Fruit fly (Drosophila melanogaster): ENCODE measurements around the gene CG14696.

The CG14696 gene

DNA sequence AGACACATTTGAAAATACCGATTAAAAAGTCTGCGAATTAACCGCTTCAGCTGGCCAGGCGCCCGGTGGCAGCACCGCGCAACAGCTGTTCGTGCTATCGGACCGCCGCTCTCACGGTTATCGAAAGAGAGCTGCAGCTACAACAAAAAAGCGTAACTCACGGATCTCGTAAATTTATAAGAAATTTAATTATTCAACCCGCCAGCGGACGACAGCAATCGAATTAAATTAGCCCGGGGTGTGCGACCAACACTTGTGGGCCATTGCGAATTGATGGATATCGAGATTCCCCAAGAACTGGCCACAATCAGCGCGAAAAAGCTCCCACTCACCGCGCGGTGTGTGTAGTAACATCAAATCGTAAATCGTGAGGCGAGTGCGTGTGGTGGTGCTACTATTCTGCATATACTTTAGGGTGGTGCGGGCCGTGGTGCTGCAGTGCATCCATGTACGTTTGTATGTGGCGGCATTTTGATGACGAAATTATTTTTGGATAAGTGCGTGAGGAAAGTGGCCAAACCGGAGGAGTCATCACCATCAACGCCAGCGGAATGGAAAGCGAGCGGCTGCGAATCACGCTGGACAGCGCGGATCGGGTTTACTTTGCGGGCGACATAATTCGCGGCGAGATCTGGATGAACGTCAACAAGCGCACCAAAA lies 751 bp upstream of the CG14696 start, which contains the start of gene Leash:
TSS of gene Leash (plus strand) at position 119 of the 660 bp plus-strand sequence.
- TF ChIP-seq OdsH (GFP tag; optimal IDR thresholded peaks at IDR 0.05), result peak; percentile 13
- peak; percentile 10 for TF ChIP-seq Sp1 (GFP tag; optimal IDR thresholded peaks at IDR 0.05)
- TF ChIP-seq N (GFP tag; optimal IDR thresholded peaks at IDR 0.05), result no peak

DNA sequence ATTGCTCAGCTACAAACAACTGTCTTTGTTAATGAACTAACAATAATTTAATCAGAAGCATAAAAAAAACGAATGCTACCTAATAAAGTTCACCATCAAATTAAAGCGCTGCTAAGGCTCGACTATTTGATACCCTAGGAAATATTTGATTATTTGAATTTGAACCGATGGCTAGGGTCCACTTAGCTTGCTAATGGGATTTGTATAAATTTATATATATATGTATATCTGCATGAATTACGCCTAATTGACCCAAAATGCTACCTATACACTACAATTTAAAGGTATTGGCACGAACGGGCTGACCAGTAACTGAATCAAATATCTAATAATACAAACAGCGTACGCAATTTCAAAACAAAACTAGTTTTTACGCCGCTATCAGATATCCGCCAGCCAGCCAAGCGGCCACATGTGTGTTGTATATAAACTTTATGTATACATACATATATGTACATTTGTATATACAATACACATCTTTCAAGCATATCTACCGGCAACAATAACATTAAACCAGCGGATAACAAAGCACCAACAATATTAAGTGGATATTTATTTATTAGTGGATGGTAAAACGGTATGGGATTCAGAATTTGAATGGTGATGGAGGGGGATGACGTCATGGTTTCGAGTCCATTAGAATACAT lies 647 bp downstream of the CG14696 start:
- TF ChIP-seq sv (GFP tag; optimal IDR thresholded peaks at IDR 0.05) (peak; percentile 0), foxo (GFP tag; optimal IDR thresholded peaks at IDR 0.05) (peak in 1 of 2 experiments; percentile 20), rgr (GFP tag; optimal IDR thresholded peaks at IDR 0.05) (no peak), h (GFP tag; optimal IDR thresholded peaks at IDR 0.05) (peak; percentile 18)

DNA sequence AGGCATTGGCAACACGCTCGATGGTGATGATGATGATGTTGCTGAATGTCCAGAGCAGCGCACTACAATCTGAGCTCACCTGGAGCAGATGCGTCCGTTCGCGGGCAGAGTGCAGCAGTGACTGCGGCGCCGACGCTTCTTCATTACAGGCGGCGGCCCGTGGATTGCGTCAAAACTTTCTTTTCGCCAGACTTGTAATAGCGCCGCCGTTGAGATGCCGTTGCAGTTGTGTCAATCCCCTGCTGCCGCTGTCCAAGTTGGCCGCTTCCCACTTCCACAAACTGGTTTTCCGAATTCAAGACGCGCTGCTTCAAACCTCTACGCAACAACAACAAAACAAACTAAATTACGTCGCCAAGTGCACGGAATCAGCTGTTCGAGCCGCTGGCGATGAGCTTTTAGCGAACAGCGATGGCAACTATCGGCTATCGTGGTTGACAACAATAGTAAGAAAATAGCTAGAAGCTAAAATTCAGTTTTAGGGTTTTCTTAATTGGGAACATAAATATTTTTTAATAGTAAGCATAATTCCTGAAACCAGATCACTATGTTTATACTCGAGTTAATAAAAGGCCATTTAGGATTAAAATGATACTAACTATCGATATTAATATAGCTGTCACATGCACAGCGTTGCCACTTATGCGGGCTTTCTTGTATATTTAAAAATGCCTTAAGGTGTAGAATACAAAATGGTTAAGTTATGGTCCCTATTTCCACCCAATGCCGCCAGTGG lies 2.8 kb downstream of the CG14696 start, which contains the start of gene Tpc1:
TSS of gene Tpc1 (minus strand) at position 365 of the 736 bp plus-strand sequence.
- TF ChIP-seq CG9705 (GFP tag; optimal IDR thresholded peaks at IDR 0.05), result peak; percentile 30
- peak; percentile 82 for TF ChIP-seq fru (GFP tag; optimal IDR thresholded peaks at IDR 0.05)
- no peak for TF ChIP-seq dsf (GFP tag; optimal IDR thresholded peaks at IDR 0.05; ENCODE audit: borderline replicate concordance)
- peak; percentile 57 for TF ChIP-seq HLH106 (tag; optimal IDR thresholded peaks at IDR 0.05)
- no peak for TF ChIP-seq usp (GFP tag; optimal IDR thresholded peaks at IDR 0.05)
- TF ChIP-seq br (GFP tag; optimal IDR thresholded peaks at IDR 0.05), result peak; percentile 39
- TF ChIP-seq woc (GFP tag; optimal IDR thresholded peaks at IDR 0.05), result peak; percentile 91
- TF ChIP-seq Sp1 (GFP tag; optimal IDR thresholded peaks at IDR 0.05), result peak; percentile 21
- no peak for TF ChIP-seq OdsH (GFP tag; optimal IDR thresholded peaks at IDR 0.05)
- no peak for TF ChIP-seq Dif (GFP tag; optimal IDR thresholded peaks at IDR 0.05; ENCODE audit: partially characterized antibody)
- TF ChIP-seq psq (GFP tag; optimal IDR thresholded peaks at IDR 0.05), result peak; percentile 2
- peak; percentile 13 for TF ChIP-seq CG32264 (GFP tag; optimal IDR thresholded peaks at IDR 0.05)
- TF ChIP-seq Rel (GFP tag; optimal IDR thresholded peaks at IDR 0.05), result no peak
- TF ChIP-seq Rel (tag; optimal IDR thresholded peaks at IDR 0.05), result peak; percentile 22
- no peak for TF ChIP-seq tai (GFP tag; optimal IDR thresholded peaks at IDR 0.05)
- peak; percentile 52 for TF ChIP-seq ey (GFP tag; optimal IDR thresholded peaks at IDR 0.05)
- TF ChIP-seq h (GFP tag; optimal IDR thresholded peaks at IDR 0.05), result peak; percentile 55
- peak in 1 of 2 experiments; percentile 34 for TF ChIP-seq foxo (GFP tag; optimal IDR thresholded peaks at IDR 0.05)
- TF ChIP-seq Hnf4 (GFP tag; optimal IDR thresholded peaks at IDR 0.05), result peak; percentile 71
- TF ChIP-seq rgr (GFP tag; optimal IDR thresholded peaks at IDR 0.05), result peak; percentile 52
- TF ChIP-seq Jra (GFP tag; optimal IDR thresholded peaks at IDR 0.05), result peak; percentile 63
- peak; percentile 97 for TF ChIP-seq Myc (optimal IDR thresholded peaks at IDR 0.05)
- TF ChIP-seq sv (GFP tag; optimal IDR thresholded peaks at IDR 0.05), result peak; percentile 60

DNA sequence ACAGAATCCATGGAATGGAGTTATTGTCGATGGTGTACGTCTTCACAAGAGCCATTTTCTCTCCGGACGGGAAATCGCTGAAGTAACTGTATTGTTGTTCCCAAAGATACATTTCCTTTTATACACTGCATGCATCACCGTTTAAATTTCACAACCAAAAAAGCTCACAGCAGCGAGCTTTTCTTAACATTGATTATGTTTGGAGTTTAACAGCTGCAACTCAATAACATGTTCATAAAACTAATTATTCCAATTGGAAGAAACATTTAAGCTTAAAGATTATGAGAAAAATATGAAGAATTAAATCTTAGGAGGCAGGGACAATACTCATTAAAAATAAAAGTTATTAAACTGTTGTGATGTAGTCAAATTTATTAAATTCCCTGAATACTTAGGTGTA lies 5.6 kb downstream of the CG14696 start, which contains the start of gene CG14695:
TSS of gene CG14695 (minus strand) at position 101 of the 400 bp plus-strand sequence.
- no peak for TF ChIP-seq Hr78 (GFP tag; optimal IDR thresholded peaks at IDR 0.05)
- TF ChIP-seq dsf (GFP tag; optimal IDR thresholded peaks at IDR 0.05; ENCODE audit: borderline replicate concordance), result no peak
- TF ChIP-seq dmrt93B (GFP tag; optimal IDR thresholded peaks at IDR 0.05), result no peak

DNA sequence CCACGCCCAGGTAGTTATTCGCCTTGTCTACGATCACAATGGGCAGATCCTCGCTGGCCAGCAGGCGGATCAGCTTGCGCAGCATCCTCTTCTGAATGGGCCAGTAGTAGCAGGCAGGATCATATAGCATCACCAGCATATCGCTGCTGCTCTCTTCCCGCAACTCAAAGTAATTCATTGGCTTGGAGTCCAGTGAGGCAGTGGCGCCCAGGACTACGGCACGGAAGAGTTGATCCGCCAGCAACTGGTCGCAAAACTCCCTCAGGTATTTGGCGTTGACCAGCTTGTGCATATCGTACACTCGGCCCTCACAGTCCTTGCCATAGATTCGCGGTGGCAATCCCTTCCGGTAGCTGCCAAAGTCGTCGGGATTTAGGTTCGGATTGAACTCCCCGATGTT lies 6.2 kb downstream of the CG14696 start:
- no peak for TF ChIP-seq Hnf4 (GFP tag; optimal IDR thresholded peaks at IDR 0.05)
- no peak for TF ChIP-seq foxo (GFP tag; optimal IDR thresholded peaks at IDR 0.05)
- TF ChIP-seq Hr83 (GFP tag; optimal IDR thresholded peaks at IDR 0.05; ENCODE audit: poor library complexity, severe bottlenecking), result no peak
- TF ChIP-seq tai (GFP tag; optimal IDR thresholded peaks at IDR 0.05), result no peak
- no peak for TF ChIP-seq Jra (GFP tag; optimal IDR thresholded peaks at IDR 0.05)
- TF ChIP-seq dsf (GFP tag; optimal IDR thresholded peaks at IDR 0.05; ENCODE audit: borderline replicate concordance), result no peak
- TF ChIP-seq Abd-B (GFP tag; optimal IDR thresholded peaks at IDR 0.05), result no peak
- TF ChIP-seq Vsx2 (GFP tag; optimal IDR thresholded peaks at IDR 0.05; ENCODE audit: partially characterized antibody), result no peak

Data from whole organism, wandering third instar larva.